Worm (Caenorhabditis elegans): ENCODE data around the gene C17B7.14.

ce11 chrV:3320432-3320831, at the start of gene C17B7.14:
- TF ChIP-seq snpc-4 (tag; optimal IDR thresholded peaks at IDR 0.05) (no peak), skn-1 (tag; optimal IDR thresholded peaks at IDR 0.05) (no peak), blmp-1 (tag; optimal IDR thresholded peaks at IDR 0.05; ENCODE audit: insufficient read depth) (no peak), mdl-1 (tag; optimal IDR thresholded peaks at IDR 0.05) (no peak), elt-3 (tag; optimal IDR thresholded peaks at IDR 0.05) (no peak), nhr-12 (tag; optimal IDR thresholded peaks at IDR 0.05) (no peak), nhr-11 (tag; optimal IDR thresholded peaks at IDR 0.05) (no peak)
